Fruit fly (Drosophila melanogaster): ENCODE data around the gene Dys.

Gene Dys

DNA sequence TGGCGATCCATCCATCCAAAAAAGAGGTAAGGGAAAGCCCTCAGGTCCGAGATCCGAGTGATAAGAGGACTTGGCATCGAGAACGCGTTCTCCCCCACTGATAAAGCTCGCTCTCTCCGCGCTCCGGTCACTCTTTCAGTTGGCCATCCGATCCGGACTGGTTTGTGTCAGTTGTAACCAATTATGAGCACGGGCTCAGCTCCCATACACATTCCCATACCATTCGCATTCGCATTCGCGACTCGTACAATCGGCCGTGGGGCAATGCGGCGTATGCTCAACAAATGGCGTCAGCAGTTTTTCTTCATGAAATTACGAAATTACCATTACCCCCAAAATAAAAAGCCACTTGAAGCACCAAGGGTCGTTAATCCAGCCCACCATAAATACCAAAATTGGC, 163.6 kb downstream of the Dys start:
- TF ChIP-seq rn (GFP tag; IDR thresholded peaks at IDR 0.05) (no peak), CG4496 (GFP tag; IDR thresholded peaks at IDR 0.05) (0 out of 3 replicates have a peak, but pooled peaks have one; percentile 19), fd96Ca (GFP tag; IDR thresholded peaks at IDR 0.05) (no peak)

DNA sequence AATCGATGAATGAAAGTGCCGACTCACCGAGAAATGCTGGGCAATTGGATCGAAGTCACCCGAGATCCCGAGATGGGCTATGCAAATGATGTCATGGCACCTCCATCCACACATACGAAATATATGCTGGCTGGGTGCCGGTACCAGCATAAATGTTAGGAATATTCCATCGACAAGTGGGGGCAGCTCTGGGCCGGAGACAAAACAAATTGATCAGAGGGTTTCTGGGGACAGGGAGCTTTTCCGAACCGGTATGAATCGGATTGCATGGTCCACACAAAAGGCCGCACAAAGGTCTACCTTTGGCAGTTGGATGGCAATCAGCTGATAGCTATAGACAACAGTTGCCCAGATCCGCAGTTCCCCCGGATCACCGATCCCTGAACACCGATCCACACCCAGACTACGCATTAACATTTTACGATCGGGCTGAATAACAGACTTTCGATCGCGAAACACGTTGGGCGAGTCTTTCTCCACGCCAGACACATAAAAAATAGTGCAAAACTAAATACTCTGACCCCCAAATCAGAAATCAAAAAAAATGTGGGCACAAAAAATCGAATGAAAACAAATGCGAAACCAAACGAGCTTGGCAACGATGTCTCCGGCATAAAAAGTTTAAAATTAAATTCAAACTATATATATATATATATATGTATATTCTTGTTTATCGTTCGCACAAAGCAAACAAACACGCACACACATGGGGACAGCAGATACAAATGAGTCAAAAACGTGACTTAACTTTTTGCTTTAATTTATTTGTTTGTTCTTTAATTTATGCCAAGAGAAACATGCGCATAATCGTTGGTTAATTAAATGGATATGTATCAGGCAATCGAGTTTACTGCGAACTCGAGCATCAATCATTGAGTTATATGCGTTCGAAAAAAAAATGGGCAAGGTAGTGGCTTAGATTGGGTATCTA, 164.7 kb downstream of the Dys start:
- no peak for TF ChIP-seq CG15710 (tag; optimal IDR thresholded peaks at IDR 0.05)
- no peak for TF ChIP-seq CG10348 (GFP tag; IDR thresholded peaks at IDR 0.05)
- TF ChIP-seq CG9948 (tag; optimal IDR thresholded peaks at IDR 0.05) = no peak
- TF ChIP-seq Pif1B (GFP tag; optimal IDR thresholded peaks at IDR 0.05) = no peak
- no peak for TF ChIP-seq CG32121 (GFP tag; IDR thresholded peaks at IDR 0.05)
- TF ChIP-seq D1 (tag; optimal IDR thresholded peaks at IDR 0.05) = no peak
- no peak for TF ChIP-seq CG4496 (GFP tag; IDR thresholded peaks at IDR 0.05)
- TF ChIP-seq Pif1A (GFP tag; optimal IDR thresholded peaks at IDR 0.05) = no peak
- peak; percentile 14 for TF ChIP-seq CG14655 (GFP tag; optimal IDR thresholded peaks at IDR 0.05)
- no peak for TF ChIP-seq Snoo (tag; optimal IDR thresholded peaks at IDR 0.05)
- no peak for TF ChIP-seq fd96Ca (GFP tag; IDR thresholded peaks at IDR 0.05)
- no peak for TF ChIP-seq CG8301 (tag; optimal IDR thresholded peaks at IDR 0.05)
- no peak for TF ChIP-seq rn (GFP tag; IDR thresholded peaks at IDR 0.05)
- TF ChIP-seq EcR (GFP tag; optimal IDR thresholded peaks at IDR 0.05) = peak; percentile 33
- peak; percentile 8 for TF ChIP-seq CG8159 (tag; optimal IDR thresholded peaks at IDR 0.05)

DNA sequence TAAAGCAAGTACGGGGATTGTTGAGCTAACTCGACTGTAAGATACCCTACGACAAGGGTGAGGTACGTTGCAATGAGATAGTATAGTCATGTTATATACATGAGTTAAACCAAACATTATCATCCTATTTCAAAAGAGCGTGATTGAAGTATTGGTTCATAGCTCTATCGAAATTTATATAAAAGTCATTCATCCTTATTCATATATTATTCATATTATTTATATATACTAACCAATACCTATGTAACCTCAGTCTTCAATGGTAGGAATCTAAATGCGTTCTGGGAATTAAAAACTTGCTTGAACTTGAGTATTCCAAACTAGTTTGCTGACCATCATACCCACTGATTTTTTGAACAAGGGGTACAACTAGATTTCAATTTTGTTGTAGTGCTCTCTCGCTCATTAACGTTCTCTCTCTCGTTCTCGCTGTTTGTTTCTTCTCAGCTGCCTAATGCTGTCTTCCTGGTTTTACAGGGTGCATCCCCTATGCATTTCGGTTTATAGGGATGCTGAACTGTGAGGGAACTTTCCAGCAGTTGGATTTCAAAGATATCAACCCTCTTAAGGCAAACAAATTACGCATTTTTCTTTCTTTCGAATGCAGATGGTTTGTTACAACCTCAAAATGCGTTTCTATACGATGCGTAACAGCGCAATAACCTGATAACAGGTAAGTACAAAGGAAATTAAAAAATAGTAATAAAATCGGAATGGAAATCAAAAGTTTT, 167.1 kb downstream of the Dys start:
- TF ChIP-seq rn (GFP tag; IDR thresholded peaks at IDR 0.05) = no peak
- peak; percentile 26 for TF ChIP-seq Pif1A (GFP tag; optimal IDR thresholded peaks at IDR 0.05)
- no peak for TF ChIP-seq CG10348 (GFP tag; IDR thresholded peaks at IDR 0.05)
- TF ChIP-seq CG15710 (tag; optimal IDR thresholded peaks at IDR 0.05) = no peak
- TF ChIP-seq CG12605 (GFP tag; IDR thresholded peaks at IDR 0.05) = no peak
- no peak for TF ChIP-seq CG34367 (tag; optimal IDR thresholded peaks at IDR 0.05)
- TF ChIP-seq CG13204 (GFP tag; optimal IDR thresholded peaks at IDR 0.05) = no peak
- no peak for TF ChIP-seq D1 (tag; optimal IDR thresholded peaks at IDR 0.05)
- no peak for TF ChIP-seq gl (tag; optimal IDR thresholded peaks at IDR 0.05)
- TF ChIP-seq CG8301 (tag; optimal IDR thresholded peaks at IDR 0.05) = peak; percentile 68
- no peak for TF ChIP-seq EcR (GFP tag; optimal IDR thresholded peaks at IDR 0.05)
- no peak for TF ChIP-seq CG4496 (GFP tag; IDR thresholded peaks at IDR 0.05)
- no peak for TF ChIP-seq fd96Ca (GFP tag; IDR thresholded peaks at IDR 0.05)
- TF ChIP-seq CG8159 (tag; optimal IDR thresholded peaks at IDR 0.05) = peak; percentile 41
- TF ChIP-seq CG32121 (GFP tag; IDR thresholded peaks at IDR 0.05) = no peak
- no peak for TF ChIP-seq Ets98B (GFP tag; IDR thresholded peaks at IDR 0.05)
- peak; percentile 78 for TF ChIP-seq CG14655 (GFP tag; optimal IDR thresholded peaks at IDR 0.05)
- no peak for TF ChIP-seq Pif1B (GFP tag; optimal IDR thresholded peaks at IDR 0.05)
- TF ChIP-seq CG17806 (tag; optimal IDR thresholded peaks at IDR 0.05) = peak; percentile 18
- TF ChIP-seq Snoo (tag; optimal IDR thresholded peaks at IDR 0.05) = no peak
- no peak for TF ChIP-seq CG9948 (tag; optimal IDR thresholded peaks at IDR 0.05)

DNA sequence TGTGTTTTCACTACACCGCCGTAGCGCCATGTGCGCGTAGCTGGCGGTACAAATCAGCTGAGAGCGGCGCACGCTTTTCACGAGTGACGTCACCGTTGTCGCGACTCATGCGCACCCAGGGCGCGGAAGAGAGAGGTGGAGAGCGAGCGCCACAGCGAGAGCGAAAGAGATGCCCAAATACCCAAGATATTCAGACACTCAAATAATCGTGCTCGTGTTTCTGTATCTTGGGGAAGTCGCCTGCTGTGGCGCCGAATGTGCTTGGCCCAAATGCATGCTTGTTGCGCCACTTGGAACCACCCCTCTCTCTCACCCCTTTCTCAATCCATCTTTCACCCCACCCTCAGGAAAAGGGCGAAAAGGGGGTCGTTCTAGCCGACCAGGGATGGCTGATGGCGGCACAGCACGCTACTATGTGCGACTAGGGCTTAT, 171.8 kb downstream of the Dys start, which contains the start of gene CG6231:
TSS of gene CG6231 (minus strand) at position 34 of the 432 bp plus-strand sequence.
- TF ChIP-seq CG4496 (GFP tag; IDR thresholded peaks at IDR 0.05) = no peak
- TF ChIP-seq CG13204 (GFP tag; optimal IDR thresholded peaks at IDR 0.05) = peak; percentile 92
- 0 out of 2 replicates have a peak, but pooled peaks have one; percentile 42 for TF ChIP-seq CG32121 (GFP tag; IDR thresholded peaks at IDR 0.05)

DNA sequence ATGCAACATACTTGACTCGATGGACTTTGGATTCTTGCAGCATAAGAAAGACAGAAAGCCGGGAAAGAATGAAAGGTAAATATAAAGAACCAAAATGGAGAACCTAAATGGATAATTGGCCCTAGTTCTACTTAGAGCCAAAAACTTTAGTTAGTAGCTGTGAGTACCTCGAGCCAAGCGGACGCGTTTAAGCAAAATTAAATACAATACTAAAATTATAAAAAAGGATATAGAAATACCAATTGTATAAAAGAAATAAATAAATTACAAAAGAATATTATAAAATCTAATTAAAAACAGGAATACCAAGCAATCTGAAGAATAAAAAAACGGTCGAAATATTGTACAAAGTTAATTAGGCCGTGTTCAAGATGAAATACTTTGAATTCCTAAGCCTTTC, 173.8 kb downstream of the Dys start, which contains the start of gene CG34138:
TSS of gene CG34138 (plus strand) at position 301 of the 400 bp plus-strand sequence.
- TF ChIP-seq CG34367 (tag; optimal IDR thresholded peaks at IDR 0.05) = no peak
- no peak for TF ChIP-seq fd96Ca (GFP tag; IDR thresholded peaks at IDR 0.05)
- TF ChIP-seq rn (GFP tag; IDR thresholded peaks at IDR 0.05) = no peak
- TF ChIP-seq CG9948 (tag; optimal IDR thresholded peaks at IDR 0.05) = no peak
- TF ChIP-seq CG14655 (GFP tag; optimal IDR thresholded peaks at IDR 0.05) = no peak
- TF ChIP-seq CG17806 (tag; optimal IDR thresholded peaks at IDR 0.05) = no peak
- TF ChIP-seq CG15710 (tag; optimal IDR thresholded peaks at IDR 0.05) = no peak
- no peak for TF ChIP-seq CG8159 (tag; optimal IDR thresholded peaks at IDR 0.05)
- TF ChIP-seq CG4496 (GFP tag; IDR thresholded peaks at IDR 0.05) = no peak
- no peak for TF ChIP-seq CG8301 (tag; optimal IDR thresholded peaks at IDR 0.05)
- no peak for TF ChIP-seq CG13204 (GFP tag; optimal IDR thresholded peaks at IDR 0.05)
- TF ChIP-seq CG10348 (GFP tag; IDR thresholded peaks at IDR 0.05) = no peak
- no peak for TF ChIP-seq CG32121 (GFP tag; IDR thresholded peaks at IDR 0.05)
- no peak for TF ChIP-seq EcR (GFP tag; optimal IDR thresholded peaks at IDR 0.05)
- TF ChIP-seq Snoo (tag; optimal IDR thresholded peaks at IDR 0.05) = no peak
- no peak for TF ChIP-seq Pif1A (GFP tag; optimal IDR thresholded peaks at IDR 0.05)
- no peak for TF ChIP-seq Ets98B (GFP tag; IDR thresholded peaks at IDR 0.05)
- TF ChIP-seq Pif1B (GFP tag; optimal IDR thresholded peaks at IDR 0.05) = no peak
- no peak for TF ChIP-seq CG12605 (GFP tag; IDR thresholded peaks at IDR 0.05)
- no peak for TF ChIP-seq gl (tag; optimal IDR thresholded peaks at IDR 0.05)

Data from whole organism, pupa.